Fruit fly (Drosophila melanogaster): ENCODE data around the gene hth.

Gene hth

dm6 chr3R:10506794-10507193, 132.6 kb downstream of the hth start (continued):
- TF ChIP-seq CG34376 (GFP tag; optimal IDR thresholded peaks at IDR 0.05) (no peak), CG18262 (tag; optimal IDR thresholded peaks at IDR 0.05) (peak; percentile 33), CG6683 (GFP tag; optimal IDR thresholded peaks at IDR 0.05) (no peak), CG8359 (GFP tag; optimal IDR thresholded peaks at IDR 0.05; ENCODE audit: borderline replicate concordance) (no peak), org-1 (GFP tag; optimal IDR thresholded peaks at IDR 0.05) (no peak), CG3726 (GFP tag; IDR thresholded peaks at IDR 0.05) (no peak), CG11093 (GFP tag; IDR thresholded peaks at IDR 0.05) (no peak), CG34224 (GFP tag; IDR thresholded peaks at IDR 0.05; ENCODE audit: partially characterized antibody) (no peak), BEAF-32 (GFP tag; optimal IDR thresholded peaks at IDR 0.05) (no peak), Scr (GFP tag; IDR thresholded peaks at IDR 0.05; ENCODE audit: partially characterized antibody) (no peak), peb (GFP tag; IDR thresholded peaks at IDR 0.05) (no peak), pfk (GFP tag; optimal IDR thresholded peaks at IDR 0.05) (no peak), ac (GFP tag; optimal IDR thresholded peaks at IDR 0.05) (no peak), HmgD (GFP tag; optimal IDR thresholded peaks at IDR 0.05) (no peak), fd96Cb (tag; optimal IDR thresholded peaks at IDR 0.05) (peak; percentile 6), lab (GFP tag; optimal IDR thresholded peaks at IDR 0.05) (no peak), fd64A (GFP tag; optimal IDR thresholded peaks at IDR 0.05) (no peak), CG6254 (GFP tag; optimal IDR thresholded peaks at IDR 0.05) (peak; percentile 29), ewg (GFP tag; optimal IDR thresholded peaks at IDR 0.05) (no peak), gcm2 (GFP tag; optimal IDR thresholded peaks at IDR 0.05) (no peak), CG9797 (GFP tag; optimal IDR thresholded peaks at IDR 0.05) (no peak), CG14050 (GFP tag; IDR thresholded peaks at IDR 0.05) (no peak), CG10366 (GFP tag; IDR thresholded peaks at IDR 0.05) (no peak), Poxn (GFP tag; IDR thresholded peaks at IDR 0.05) (no peak), NfI (GFP tag; optimal IDR thresholded peaks at IDR 0.05) (no peak), crp (GFP tag; optimal IDR thresholded peaks at IDR 0.05) (no peak)

dm6 chr3R:10505537-10505936, 133.8 kb downstream of the hth start:
- peak; percentile 49 for TF ChIP-seq sqz (GFP tag; optimal IDR thresholded peaks at IDR 0.05)
- TF ChIP-seq oc (tag; optimal IDR thresholded peaks at IDR 0.05), result peak; percentile 94
- TF ChIP-seq Ets65A (GFP tag), result peak; percentile 81
- TF ChIP-seq CG7372 (GFP tag; IDR thresholded peaks at IDR 0.05), result no peak
- peak; percentile 59 for TF ChIP-seq pros (GFP tag; optimal IDR thresholded peaks at IDR 0.05)

dm6 chr3R:10501184-10501583, 138.2 kb downstream of the hth start:
- TF ChIP-seq pnt (GFP tag; optimal IDR thresholded peaks at IDR 0.05) (no peak), B-H2 (GFP tag; optimal IDR thresholded peaks at IDR 0.05) (no peak), CG13624 (GFP tag; optimal IDR thresholded peaks at IDR 0.05) (no peak), gsb-n (tag; optimal IDR thresholded peaks at IDR 0.05) (no peak), CG11456 (GFP tag; IDR thresholded peaks at IDR 0.05) (no peak), gsb (GFP tag; IDR thresholded peaks at IDR 0.05) (no peak), CTCF (GFP tag; optimal IDR thresholded peaks at IDR 0.05) (peak; percentile 49), PHDP (tag; optimal IDR thresholded peaks at IDR 0.05) (no peak), CG10979 (tag; optimal IDR thresholded peaks at IDR 0.05) (peak; percentile 3), H15 (GFP tag; IDR thresholded peaks at IDR 0.05) (no peak), CG15696 (tag; optimal IDR thresholded peaks at IDR 0.05) (no peak)

Data from whole organism, embryonic.